Worm (Caenorhabditis elegans) whole organism, mixed stage, embryonic: ENCODE results near the gene rpl-21.

ENCODE experiments used
- M03D4.4 ChIP-seq: sonication (generic microtip); optimal IDR thresholded peaks from 2 replicates; lab custom pipeline; 2017; ENCODE audit warnings: mild to moderate bottlenecking, missing genetic modification characterization, missing compliant biosample characterization
- bed-3 ChIP-seq: fragments of 200-800 bp; sonication (Bioruptor generic); optimal IDR thresholded peaks from 3 replicates; lab custom pipeline; 2018; ENCODE audit warnings: mild to moderate bottlenecking, missing genetic modification characterization, moderate library complexity, missing compliant biosample characterization
- ces-1 ChIP-seq: fragments of 150-350 bp; optimal IDR thresholded peaks from 2 replicates; lab custom pipeline; 2014; ENCODE audit warnings: missing biosample characterization, missing genetic modification reagents, missing genetic modification characterization
- cnd-1 ChIP-seq: fragments of 200-800 bp; sonication (Bioruptor generic); optimal IDR thresholded peaks from 2 replicates; lab custom pipeline; 2018; ENCODE audit warnings: mild to moderate bottlenecking, missing genetic modification characterization, missing compliant biosample characterization
- lin-13 ChIP-seq: fragments of 150-350 bp; optimal IDR thresholded peaks from 2 replicates; lab custom pipeline; 2014; ENCODE audit warnings: missing biosample characterization, missing genetic modification characterization
- mab-5 ChIP-seq: fragments of 150-350 bp; optimal IDR thresholded peaks from 2 replicates; lab custom pipeline; 2014; ENCODE audit warnings: missing biosample characterization, missing genetic modification characterization
- nhr-237 ChIP-seq: fragments of 150-350 bp; optimal IDR thresholded peaks from 2 replicates; lab custom pipeline; 2014; ENCODE audit warnings: missing biosample characterization, missing genetic modification characterization
- unc-39 ChIP-seq: fragments of 150-350 bp; optimal IDR thresholded peaks from 2 replicates; lab custom pipeline; 2014; ENCODE audit warnings: missing biosample characterization, missing genetic modification characterization
- unc-62 ChIP-seq: fragments of 150-350 bp; optimal IDR thresholded peaks from 2 replicates; lab custom pipeline; 2014; ENCODE audit warnings: missing biosample characterization, missing genetic modification reagents, missing genetic modification characterization

DNA sequence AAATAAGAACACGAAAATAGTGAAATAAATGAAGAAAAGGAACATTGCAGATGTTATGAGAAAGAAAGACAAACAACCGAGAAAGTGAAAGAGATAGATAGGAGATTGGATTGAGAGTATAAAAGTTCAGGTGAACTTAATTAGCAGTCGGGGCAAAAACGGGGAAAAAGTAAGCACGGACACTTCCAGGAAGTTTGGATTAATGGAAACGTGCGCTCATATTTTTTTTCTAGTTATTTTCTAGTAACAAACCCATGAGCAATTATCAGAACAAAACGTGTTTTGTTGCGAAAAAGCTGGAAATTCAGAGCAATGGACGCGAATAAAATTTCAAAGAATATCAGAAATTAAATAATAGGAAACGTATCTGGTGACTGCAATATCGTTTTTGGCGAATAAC is 8.1 kb downstream of the rpl-21 start:
- no peak for TF ChIP-seq unc-62 (GFP tag; lab: Kevin White, UChicago)
- no peak for TF ChIP-seq M03D4.4 (tag; lab: Kevin White, UChicago)
- TF ChIP-seq mab-5, result no peak
- no peak for TF ChIP-seq bed-3 (GFP tag; lab: Kevin White, UChicago)
- TF ChIP-seq ces-1, result no peak
- no peak for TF ChIP-seq unc-39 (tag; lab: Kevin White, UChicago)
- no peak for TF ChIP-seq nhr-237
- TF ChIP-seq cnd-1 (tag; lab: Kevin White, UChicago), result no peak
- TF ChIP-seq lin-13 (tag; lab: Kevin White, UChicago), result no peak
